Fruit fly (Drosophila melanogaster): ENCODE data around the gene sas.
A peak's percentile ranks its signal among the peaks of the same experiment; 100 is the strongest.

The sas gene

dm6 chr3R:7144245-7144904, 18.2 kb upstream of the sas start, which contains the start of the genes CG14610 and CG2656 (continued):
- no peak for TF ChIP-seq gsb (GFP tag; IDR thresholded peaks at IDR 0.05)
- peak; percentile 43 for TF ChIP-seq emc (GFP tag; optimal IDR thresholded peaks at IDR 0.05)
- no peak for TF ChIP-seq CG8478 (optimal IDR thresholded peaks at IDR 0.05)
- peak; percentile 74 for TF ChIP-seq CG18599 (GFP tag; optimal IDR thresholded peaks at IDR 0.05)
- peak; percentile 67 for TF ChIP-seq CG14710 (tag; optimal IDR thresholded peaks at IDR 0.05)
- TF ChIP-seq cas (GFP tag; IDR thresholded peaks at IDR 0.05) = 0 out of 2 replicates have a peak, but pooled peaks have one; percentile 36
- TF ChIP-seq HLH54F (GFP tag; optimal IDR thresholded peaks at IDR 0.05) = peak; percentile 90
- TF ChIP-seq CG12744 (GFP tag; optimal IDR thresholded peaks at IDR 0.05) = peak; percentile 49
- peak; percentile 68 for TF ChIP-seq CG2712 (tag; optimal IDR thresholded peaks at IDR 0.05)
- TF ChIP-seq Hmr (GFP tag; optimal IDR thresholded peaks at IDR 0.05) = peak; percentile 56
- peak; percentile 94 for TF ChIP-seq MBD-R2 (GFP tag; IDR thresholded peaks at IDR 0.05)
- peak; percentile 89 for TF ChIP-seq Gug (GFP tag; IDR thresholded peaks at IDR 0.05)
- TF ChIP-seq CG11093 (GFP tag; IDR thresholded peaks at IDR 0.05) = no peak
- peak; percentile 93 for TF ChIP-seq Xbp1 (GFP tag; optimal IDR thresholded peaks at IDR 0.05)
- peak; percentile 96 for TF ChIP-seq sd (tag; optimal IDR thresholded peaks at IDR 0.05)
- peak; percentile 31 for TF ChIP-seq ash1 (GFP tag; optimal IDR thresholded peaks at IDR 0.05)
- TF ChIP-seq phol (tag; optimal IDR thresholded peaks at IDR 0.05) = peak; percentile 58
- TF ChIP-seq CG8089 (GFP tag; optimal IDR thresholded peaks at IDR 0.05) = peak; percentile 71
- TF ChIP-seq Ptx1 (GFP tag; IDR thresholded peaks at IDR 0.05) = peak; percentile 75
- TF ChIP-seq Chrac-16 (GFP tag; optimal IDR thresholded peaks at IDR 0.05) = peak; percentile 89
- TF ChIP-seq H2.0 (GFP tag; IDR thresholded peaks at IDR 0.05) = peak; percentile 61; the same call in 1 of the 2 replicates
- TF ChIP-seq CG11695 (GFP tag; IDR thresholded peaks at IDR 0.05) = 0 out of 3 replicates have a peak, but pooled peaks have one; percentile 22
- peak; percentile 48 for TF ChIP-seq CG18476 (GFP tag; optimal IDR thresholded peaks at IDR 0.05)
- peak; percentile 84 for TF ChIP-seq Bdp1 (GFP tag; optimal IDR thresholded peaks at IDR 0.05)
- 0 out of 3 replicates have a peak, but pooled peaks have one; percentile 33 for TF ChIP-seq Doc3 (GFP tag; IDR thresholded peaks at IDR 0.05; ENCODE audit: partially characterized antibody)
- TF ChIP-seq Hr51 (GFP tag; optimal IDR thresholded peaks at IDR 0.05) = peak; percentile 44 to 82
- peak; percentile 68 for TF ChIP-seq bcd (GFP tag; optimal IDR thresholded peaks at IDR 0.05)
- TF ChIP-seq Adf1 (GFP tag; IDR thresholded peaks at IDR 0.05) = 0 out of 2 replicates have a peak, but pooled peaks have one; percentile 16
- peak; percentile 77 for TF ChIP-seq CG10654 (GFP tag; optimal IDR thresholded peaks at IDR 0.05)
- peak in 1 of 2 experiments; percentile 74 for TF ChIP-seq crp (GFP tag; optimal IDR thresholded peaks at IDR 0.05)
- no peak for TF ChIP-seq CG43689 (GFP tag; IDR thresholded peaks at IDR 0.05)
- no peak for TF ChIP-seq usp (GFP tag; optimal IDR thresholded peaks at IDR 0.05)
- TF ChIP-seq CG18619 (GFP tag; optimal IDR thresholded peaks at IDR 0.05) = peak; percentile 42
- no peak for TF ChIP-seq exex (tag; optimal IDR thresholded peaks at IDR 0.05)
- no peak for TF ChIP-seq Neu2 (GFP tag; optimal IDR thresholded peaks at IDR 0.05; ENCODE audit: borderline replicate concordance)
- peak; percentile 86 for TF ChIP-seq CG12155 (GFP tag; optimal IDR thresholded peaks at IDR 0.05)
- TF ChIP-seq ab (GFP tag; optimal IDR thresholded peaks at IDR 0.05) = no peak
- peak; percentile 50 for TF ChIP-seq zen (tag; optimal IDR thresholded peaks at IDR 0.05)
- no peak; the same call in 1 of the 2 replicates for TF ChIP-seq CG14441 (GFP tag; IDR thresholded peaks at IDR 0.05)
- peak; percentile 30 for TF ChIP-seq Sin3A (optimal IDR thresholded peaks at IDR 0.05)
- TF ChIP-seq CTCF (GFP tag; optimal IDR thresholded peaks at IDR 0.05) = peak; percentile 52
- peak; percentile 99 for TF ChIP-seq Dp (GFP tag; optimal IDR thresholded peaks at IDR 0.05)
- peak; percentile 78 for TF ChIP-seq caup (GFP tag; optimal IDR thresholded peaks at IDR 0.05; ENCODE audit: severe bottlenecking)
- peak; percentile 90 for TF ChIP-seq CG2199 (GFP tag; IDR thresholded peaks at IDR 0.05)
- peak; percentile 42; the same call in 1 of the 2 replicates for TF ChIP-seq esg (GFP tag; conservative IDR thresholded peaks at IDR 0.05)
- no peak for TF ChIP-seq h (optimal IDR thresholded peaks at IDR 0.05)
- no peak for TF ChIP-seq lbe (GFP tag; optimal IDR thresholded peaks at IDR 0.05)
- peak; percentile 40 for TF ChIP-seq CG15696 (tag; optimal IDR thresholded peaks at IDR 0.05)
- peak; percentile 89 for TF ChIP-seq ind (GFP tag; optimal IDR thresholded peaks at IDR 0.05)
- peak; percentile 60 for TF ChIP-seq Camta (GFP tag; optimal IDR thresholded peaks at IDR 0.05)
- peak; percentile 82 for TF ChIP-seq CHES-1-like (GFP tag; optimal IDR thresholded peaks at IDR 0.05)

Measured in whole organism, embryonic.